Fruit fly (Drosophila melanogaster) whole organism, pupa: Measurements from ENCODE around the gene CG16736.
A peak's percentile ranks its signal among the peaks of the same experiment; 100 is the strongest.

Experiments used
- CG10348 ChIP-seq: fragments of 200-800 bp; sonication (Bioruptor generic); IDR thresholded peaks from 2 replicates; pipeline ENCODE4 v1.3.6; 2022; ENCODE audit warnings: missing biosample characterization, missing genetic modification characterization
- CG12605 ChIP-seq: fragments of 200-800 bp; sonication (Bioruptor generic); IDR thresholded peaks from 2 replicates; pipeline ENCODE4 v1.3.6; 2022; ENCODE audit warnings: missing biosample characterization, missing genetic modification characterization
- CG13204 ChIP-seq: fragments of 200-800 bp; sonication (Bioruptor generic); optimal IDR thresholded peaks from 2 replicates; lab custom pipeline; 2018; ENCODE audit warnings: missing biosample characterization, mild to moderate bottlenecking, missing genetic modification characterization, moderate library complexity
- CG14655 ChIP-seq: fragments of 200-800 bp; sonication (Bioruptor generic); optimal IDR thresholded peaks from 3 replicates; lab custom pipeline; 2017; ENCODE audit warnings: mild to moderate bottlenecking, missing biosample characterization, missing genetic modification reagents, missing genetic modification characterization
- CG15710 ChIP-seq: fragments of 200-800 bp; sonication (Bioruptor generic); optimal IDR thresholded peaks from 2 replicates; lab custom pipeline; 2018; ENCODE audit warnings: missing biosample characterization, mild to moderate bottlenecking, missing genetic modification characterization, moderate library complexity
- CG17806 ChIP-seq: fragments of 200-800 bp; sonication (Bioruptor generic); optimal IDR thresholded peaks from 2 replicates; lab custom pipeline; 2018; ENCODE audit warnings: missing biosample characterization, mild to moderate bottlenecking, missing genetic modification characterization, moderate library complexity
- CG32121 ChIP-seq: fragments of 200-800 bp; sonication (Bioruptor generic); IDR thresholded peaks from 2 replicates; pipeline ENCODE4 v1.3.6; 2022; ENCODE audit warnings: missing biosample characterization, missing genetic modification characterization
- CG34367 ChIP-seq: fragments of 200-800 bp; sonication (Bioruptor generic); optimal IDR thresholded peaks from 2 replicates; lab custom pipeline; 2018; ENCODE audit warnings: missing biosample characterization, mild to moderate bottlenecking, missing genetic modification characterization
- CG4496 ChIP-seq: fragments of 200-800 bp; sonication (Bioruptor generic); IDR thresholded peaks from 3 replicates; pipeline ENCODE4 v1.3.6; 2022; ENCODE audit warnings: missing biosample characterization, missing genetic modification characterization
- CG8159 ChIP-seq: fragments of 200-800 bp; sonication (Bioruptor generic); optimal IDR thresholded peaks from 3 replicates; lab custom pipeline; 2018; ENCODE audit warnings: missing biosample characterization, mild to moderate bottlenecking, missing genetic modification characterization, moderate library complexity
- CG8301 ChIP-seq: fragments of 200-800 bp; sonication (Bioruptor generic); optimal IDR thresholded peaks from 2 replicates; lab custom pipeline; 2018; ENCODE audit warnings: missing biosample characterization, mild to moderate bottlenecking, missing genetic modification characterization
- CG9948 ChIP-seq: fragments of 200-800 bp; sonication (Bioruptor generic); optimal IDR thresholded peaks from 2 replicates; lab custom pipeline; 2018; ENCODE audit warnings: missing biosample characterization, mild to moderate bottlenecking, missing genetic modification characterization, moderate library complexity
- D1 ChIP-seq: fragments of 200-800 bp; sonication (Bioruptor generic); optimal IDR thresholded peaks from 2 replicates; lab custom pipeline; 2018; ENCODE audit warnings: missing biosample characterization, mild to moderate bottlenecking, missing genetic modification characterization, moderate library complexity
- EcR ChIP-seq: fragments of 200-800 bp; sonication (Bioruptor generic); optimal IDR thresholded peaks from 3 replicates; lab custom pipeline; 2019; ENCODE audit warnings: missing biosample characterization, missing genetic modification characterization, mild to moderate bottlenecking, moderate library complexity, missing genetic modification reagents
- Ets98B ChIP-seq: fragments of 200-800 bp; sonication (Bioruptor generic); IDR thresholded peaks from 2 replicates; pipeline ENCODE4 v1.3.6; 2022; ENCODE audit warnings: missing biosample characterization, missing genetic modification characterization
- Pif1A ChIP-seq: fragments of 200-800 bp; sonication (Bioruptor generic); optimal IDR thresholded peaks from 3 replicates; lab custom pipeline; 2016; ENCODE audit warnings: missing biosample characterization, missing genetic modification characterization
- Pif1B ChIP-seq: fragments of 200-800 bp; sonication (Bioruptor generic); optimal IDR thresholded peaks from 3 replicates; lab custom pipeline; 2016; ENCODE audit warnings: missing biosample characterization, missing genetic modification characterization
- Snoo ChIP-seq: fragments of 200-800 bp; sonication (Bioruptor generic); optimal IDR thresholded peaks from 3 replicates; lab custom pipeline; 2017; ENCODE audit warnings: missing biosample characterization, mild to moderate bottlenecking, missing genetic modification characterization, inconsistent platforms
- fd96Ca ChIP-seq: fragments of 200-800 bp; sonication (Bioruptor generic); IDR thresholded peaks from 3 replicates; pipeline ENCODE4 v1.3.6; 2022; ENCODE audit warnings: missing biosample characterization, missing genetic modification characterization
- gl ChIP-seq: fragments of 200-800 bp; sonication (Bioruptor generic); optimal IDR thresholded peaks from 2 replicates; lab custom pipeline; 2018; ENCODE audit warnings: missing biosample characterization, mild to moderate bottlenecking, missing genetic modification characterization
- rn ChIP-seq: fragments of 200-800 bp; sonication (Bioruptor generic); IDR thresholded peaks from 2 replicates; pipeline ENCODE4 v1.3.6; 2022; ENCODE audit warnings: missing biosample characterization, missing genetic modification characterization

The CG16736 gene

dm6 chr3R:9217607-9218006, 39.9 kb downstream of the CG16736 start:
- peak; percentile 47 for TF ChIP-seq EcR
- TF ChIP-seq CG8301 = peak; percentile 31
- no peak for TF ChIP-seq Pif1A
- peak; percentile 19 for TF ChIP-seq CG14655 (GFP tag; lab: Kevin White, UChicago)

dm6 chr3R:9215551-9215950, 42.0 kb downstream of the CG16736 start:
- TF ChIP-seq fd96Ca (no peak), CG34367 (tag; lab: Kevin White, UChicago) (no peak)

- no peak for TF ChIP-seq CG9948 (tag; lab: Kevin White, UChicago)
- TF ChIP-seq D1 = peak; percentile 74
These were observed 43.3 kb downstream of the CG16736 start for dm6 chr3R:9214235-9214634.

- TF ChIP-seq CG15710 (tag; lab: Kevin White, UChicago) = peak; percentile 36
- TF ChIP-seq rn = no peak
- no peak for TF ChIP-seq CG13204 (GFP tag; lab: Kevin White, UChicago)
- TF ChIP-seq CG10348 (GFP tag; lab: Robert Waterston, UW) = no peak
- no peak for TF ChIP-seq CG12605
- TF ChIP-seq Snoo (tag; lab: Kevin White, UChicago) = peak; percentile 2
- peak; percentile 20 for TF ChIP-seq CG17806
- no peak for TF ChIP-seq fd96Ca
- TF ChIP-seq EcR = no peak
- no peak for TF ChIP-seq Pif1B (GFP tag; lab: Kevin White, UChicago)
- TF ChIP-seq CG32121 (GFP tag; lab: Robert Waterston, UW) = no peak
- peak; percentile 51 for TF ChIP-seq CG14655 (GFP tag; lab: Kevin White, UChicago)
- TF ChIP-seq CG34367 (tag; lab: Kevin White, UChicago) = peak; percentile 21
- TF ChIP-seq Ets98B = no peak
- peak; percentile 30 for TF ChIP-seq CG9948 (tag; lab: Kevin White, UChicago)
- peak; percentile 49 for TF ChIP-seq CG8159
- TF ChIP-seq D1 = no peak
- no peak for TF ChIP-seq Pif1A
- TF ChIP-seq CG4496 (GFP tag; lab: Robert Waterston, UW) = peak; percentile 42; the same call in 1 of the 3 replicates
- peak; percentile 30 for TF ChIP-seq CG8301
- TF ChIP-seq gl (tag; lab: Kevin White, UChicago) = no peak
These were observed 44.5 kb downstream of the CG16736 start for dm6 chr3R:9213029-9213428.
